Worm (Caenorhabditis elegans) whole organism, young adult: ENCODE data around the gene C28D4.18.

Experiments
- C06A6.2 ChIP-seq: fragments of 200-800 bp; sonication (Bioruptor generic); conservative IDR thresholded peaks from 2 replicates; pipeline ENCODE4 v1.3.6; 2022; ENCODE audit warnings: missing genetic modification characterization, missing compliant biosample characterization
- D2030.7 ChIP-seq: fragments of 200-800 bp; sonication (Bioruptor generic); IDR thresholded peaks from 2 replicates; pipeline ENCODE4 v1.3.6; 2022; ENCODE audit warnings: missing genetic modification reagents, missing genetic modification characterization, missing compliant biosample characterization
- F37B4.10 ChIP-seq: fragments of 200-800 bp; sonication (Bioruptor generic); IDR thresholded peaks from 2 replicates; pipeline ENCODE4 v1.3.6; 2022; ENCODE audit warnings: missing genetic modification characterization, missing compliant biosample characterization
- ama-1 ChIP-seq, 3 experiments: fragments of 150-350 bp in 1 of 3; sonication (generic microtip) in 2 of 3; optimal IDR thresholded peaks; 2 replicates each; lab custom pipeline; 2014 to 2018; ENCODE audit warnings: missing biosample characterization in 2 of 3, missing genetic modification characterization in 2 of 3, missing genetic modification reagents in 2 of 3
- ceh-79 ChIP-seq: sonication (generic microtip); optimal IDR thresholded peaks from 2 replicates; lab custom pipeline; 2017; ENCODE audit warnings: mild to moderate bottlenecking, missing genetic modification characterization, missing compliant biosample characterization
- hlh-26 ChIP-seq: fragments of 200-800 bp; sonication (Bioruptor generic); conservative IDR thresholded peaks from 2 replicates; pipeline ENCODE4 v1.3.6; 2022; ENCODE audit warnings: missing genetic modification reagents, missing genetic modification characterization, missing compliant biosample characterization
- rcor-1 ChIP-seq: fragments of 200-800 bp; sonication (Bioruptor generic); IDR thresholded peaks from 2 replicates; pipeline ENCODE4 v1.3.6; 2022; ENCODE audit warnings: missing genetic modification reagents, missing genetic modification characterization, missing compliant biosample characterization
- snpc-4 ChIP-seq, 5 experiments: fragments of 150-350 bp in 1 of 5; sonication (generic microtip) in 4 of 5; optimal IDR thresholded peaks; 2 replicates each; lab custom pipeline; 2014 to 2018; ENCODE audit warnings: missing genetic modification characterization in 5 of 5, missing biosample characterization in 3 of 5, antibody characterized with exemption in 2 of 5, mild to moderate bottlenecking in 2 of 5, missing compliant biosample characterization in 2 of 5, missing genotype in 2 of 5, moderate library complexity in 2 of 5, missing genetic modification reagents in 1 of 5
- unc-130 ChIP-seq: sonication (generic microtip); optimal IDR thresholded peaks from 2 replicates; lab custom pipeline; 2016; ENCODE audit warnings: missing genetic modification reagents, missing genetic modification characterization, missing compliant biosample characterization

ce11 chrIV:9761751-9762150, 36.7 kb downstream of the C28D4.18 start:
- TF ChIP-seq C06A6.2 (GFP tag; lab: Robert Waterston, UW), result no peak
- no peak for TF ChIP-seq hlh-26
- TF ChIP-seq rcor-1 (GFP tag; lab: Robert Waterston, UW), result no peak
- TF ChIP-seq F37B4.10, result no peak
- no peak for TF ChIP-seq D2030.7 (GFP tag; lab: Robert Waterston, UW)
- no peak for TF ChIP-seq ama-1 (optimal IDR thresholded peaks at IDR 0.05; lab: Kevin White, UChicago)
- no peak for TF ChIP-seq ama-1 (GFP tag; optimal IDR thresholded peaks at IDR 0.05; lab: Kevin White, UChicago)
- TF ChIP-seq unc-130, result no peak
- TF ChIP-seq snpc-4 (GFP tag; optimal IDR thresholded peaks at IDR 0.05; lab: Kevin White, UChicago), result no peak
- no peak for TF ChIP-seq snpc-4 (tag; optimal IDR thresholded peaks at IDR 0.05; lab: Kevin White, UChicago)
- no peak for TF ChIP-seq ceh-79 (tag; lab: Kevin White, UChicago)
